Worm (Caenorhabditis elegans): ENCODE data around the gene ins-22.

Gene ins-22

ce11 chrIII:10001060-10001459 is 25.0 kb upstream of the ins-22 start, which contains the start of gene C05B5.5:
C05B5.5 (plus strand) TSS chrIII:10001360.
- TF ChIP-seq fos-1 (tag; optimal IDR thresholded peaks at IDR 0.05) (peak; percentile 31), unc-55 (GFP tag; optimal IDR thresholded peaks at IDR 0.05) (no peak)

ce11 chrIII:10004213-10004612 is 21.9 kb upstream of the ins-22 start, which contains the start of gene C05B5.11:
C05B5.11 (plus strand) TSS chrIII:10004513.
- TF ChIP-seq fos-1 (tag; optimal IDR thresholded peaks at IDR 0.05) = no peak
- no peak for TF ChIP-seq lsy-2 (tag; optimal IDR thresholded peaks at IDR 0.05)
- TF ChIP-seq elt-1 (tag; optimal IDR thresholded peaks at IDR 0.05) = no peak
- no peak for TF ChIP-seq ztf-11 (tag; optimal IDR thresholded peaks at IDR 0.05)
- no peak for TF ChIP-seq elt-3 (tag; optimal IDR thresholded peaks at IDR 0.05)
- no peak for TF ChIP-seq mbf-1 (tag; optimal IDR thresholded peaks at IDR 0.05)
- TF ChIP-seq lin-39 (tag; optimal IDR thresholded peaks at IDR 0.05) = no peak
- no peak for TF ChIP-seq unc-55 (GFP tag; optimal IDR thresholded peaks at IDR 0.05)
- TF ChIP-seq ZK546.5 (tag; optimal IDR thresholded peaks at IDR 0.05) = no peak
- TF ChIP-seq nhr-12 (tag; optimal IDR thresholded peaks at IDR 0.05) = no peak
- no peak for TF ChIP-seq nhr-129 (tag; optimal IDR thresholded peaks at IDR 0.05)
- TF ChIP-seq mab-5 (tag; optimal IDR thresholded peaks at IDR 0.05) = no peak
- no peak for TF ChIP-seq mdl-1 (tag; optimal IDR thresholded peaks at IDR 0.05)
- TF ChIP-seq gmeb-1 (tag; optimal IDR thresholded peaks at IDR 0.05) = no peak
- TF ChIP-seq nhr-6 (tag; optimal IDR thresholded peaks at IDR 0.05) = no peak

ce11 chrIII:10006734-10007348 is 19.2 kb upstream of the ins-22 start, which contains the start of gene C05B5.8:
C05B5.8 (minus strand) TSS chrIII:10006784.
- TF ChIP-seq nhr-21 (tag; optimal IDR thresholded peaks at IDR 0.05) (peak; percentile 46), sma-3 (GFP tag; optimal IDR thresholded peaks at IDR 0.05) (peak; percentile 76), unc-55 (GFP tag; optimal IDR thresholded peaks at IDR 0.05) (no peak), mdl-1 (tag; optimal IDR thresholded peaks at IDR 0.05) (no peak), zag-1 (tag; optimal IDR thresholded peaks at IDR 0.05) (no peak), fos-1 (tag; optimal IDR thresholded peaks at IDR 0.05) (peak; percentile 55), ceh-16 (tag; optimal IDR thresholded peaks at IDR 0.05) (peak; percentile 6), sma-9 (GFP tag; optimal IDR thresholded peaks at IDR 0.05) (peak; percentile 33), sma-9 (tag; optimal IDR thresholded peaks at IDR 0.05) (no peak), nhr-25 (tag; optimal IDR thresholded peaks at IDR 0.05) (peak; percentile 86), nhr-129 (tag; optimal IDR thresholded peaks at IDR 0.05) (peak; percentile 54), blmp-1 (tag; optimal IDR thresholded peaks at IDR 0.05; ENCODE audit: insufficient read depth) (peak; percentile 31)

- TF ChIP-seq lin-13 (GFP tag; optimal IDR thresholded peaks at IDR 0.05) = no peak
- TF ChIP-seq F13H6.1 (tag; optimal IDR thresholded peaks at IDR 0.05) = no peak
- TF ChIP-seq sem-4 (tag; optimal IDR thresholded peaks at IDR 0.05) = no peak
- no peak for TF ChIP-seq unc-55 (GFP tag; optimal IDR thresholded peaks at IDR 0.05)
- no peak for TF ChIP-seq nhr-21 (tag; optimal IDR thresholded peaks at IDR 0.05)
- no peak for TF ChIP-seq ceh-16 (tag; optimal IDR thresholded peaks at IDR 0.05)
- no peak for TF ChIP-seq Y55F3AM.14 (GFP tag; optimal IDR thresholded peaks at IDR 0.05)
- no peak for TF ChIP-seq egl-27 (tag; optimal IDR thresholded peaks at IDR 0.05)
- TF ChIP-seq aly-2 (tag; optimal IDR thresholded peaks at IDR 0.05) = no peak
Measured at ce11 chrIII:10010117-10010516, 16.0 kb upstream of the ins-22 start, which contains the start of gene fbxa-155. fbxa-155 (minus strand) TSS chrIII:10010217.

ce11 chrIII:10012136-10012535 is 14.0 kb upstream of the ins-22 start, which contains the start of gene C05B5.16:
C05B5.16 (plus strand) TSS chrIII:10012436.
- TF ChIP-seq blmp-1 (tag; optimal IDR thresholded peaks at IDR 0.05; ENCODE audit: insufficient read depth) (no peak), ama-1 (optimal IDR thresholded peaks at IDR 0.05) (no peak), ztf-1 (GFP tag; conservative IDR thresholded peaks at IDR 0.05) (no peak), dmd-4 (tag; optimal IDR thresholded peaks at IDR 0.05) (no peak)

All from whole organism, L2 larva.